Worm (Caenorhabditis elegans): ENCODE measurements around the gene R05A10.3.

DNA sequence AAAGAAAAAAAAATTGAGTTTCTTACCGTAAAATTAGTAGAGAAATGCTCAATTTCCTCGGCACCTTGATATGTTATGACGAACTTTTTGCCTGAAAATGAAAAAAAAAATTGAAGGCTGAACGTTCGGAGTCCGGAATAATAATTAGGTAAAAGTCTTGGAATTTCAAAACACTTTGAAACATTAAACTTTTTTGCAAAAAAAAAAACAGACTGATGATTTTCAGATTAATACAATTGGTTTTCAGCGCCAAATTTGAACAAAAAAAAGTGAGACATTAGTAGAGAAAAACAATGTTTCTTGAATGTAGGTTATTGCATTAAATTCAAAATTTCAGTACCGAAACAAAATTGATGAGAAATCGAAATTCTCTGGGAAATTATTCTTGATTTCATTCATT, 52.3 kb downstream of the R05A10.3 start, which contains the start of gene nkcc-1:
- TF ChIP-seq nhr-76 (tag; optimal IDR thresholded peaks at IDR 0.05) (no peak), unc-39 (tag; optimal IDR thresholded peaks at IDR 0.05) (no peak), nhr-237 (tag; optimal IDR thresholded peaks at IDR 0.05) (no peak)
